Worm (Caenorhabditis elegans) whole organism, L3 larva: ENCODE measurements around the gene fbxa-10.
A peak's percentile ranks its signal among the peaks of the same experiment; 100 is the strongest.

Experiments
- R02D3.7 ChIP-seq: fragments of 150-350 bp; optimal IDR thresholded peaks from 2 replicates; lab custom pipeline; 2014; ENCODE audit warnings: missing biosample characterization, missing genetic modification characterization
- ZK546.5 ChIP-seq: sonication (generic microtip); optimal IDR thresholded peaks from 2 replicates; lab custom pipeline; 2017; ENCODE audit warnings: missing biosample characterization, missing genetic modification characterization
- aly-2 ChIP-seq: fragments of 150-350 bp; optimal IDR thresholded peaks from 2 replicates; lab custom pipeline; 2014; ENCODE audit warnings: missing biosample characterization, missing genetic modification characterization
- ama-1 ChIP-seq: fragments of 150-350 bp; optimal IDR thresholded peaks from 2 replicates; lab custom pipeline; 2018
- ceh-28 ChIP-seq: fragments of 150-350 bp; optimal IDR thresholded peaks from 2 replicates; lab custom pipeline; 2014; ENCODE audit warnings: missing biosample characterization, missing genetic modification reagents, missing genetic modification characterization
- ceh-82 ChIP-seq: fragments of 150-350 bp; optimal IDR thresholded peaks from 2 replicates; lab custom pipeline; 2014; ENCODE audit warnings: missing biosample characterization, missing genetic modification characterization
- ceh-9 ChIP-seq: sonication (generic microtip); optimal IDR thresholded peaks from 2 replicates; lab custom pipeline; 2018; ENCODE audit warnings: missing biosample characterization, missing genetic modification characterization
- daf-12 ChIP-seq: fragments of 150-350 bp; optimal IDR thresholded peaks from 2 replicates; lab custom pipeline; 2014; ENCODE audit warnings: missing biosample characterization, missing genetic modification reagents, missing genetic modification characterization
- elt-1 ChIP-seq: fragments of 150-350 bp; optimal IDR thresholded peaks from 2 replicates; lab custom pipeline; 2014; ENCODE audit warnings: missing biosample characterization, missing genetic modification characterization
- elt-2 ChIP-seq: sonication (generic microtip); optimal IDR thresholded peaks from 2 replicates; lab custom pipeline; 2016; ENCODE audit warnings: missing genetic modification reagents, mild to moderate bottlenecking, missing genetic modification characterization, missing compliant biosample characterization
- elt-3 ChIP-seq, 3 experiments: fragments of 150-350 bp in 1 of 3; sonication (generic microtip) in 2 of 3; optimal IDR thresholded peaks; 2 replicates in 2 of 3; 4 replicates in 1 of 3; lab custom pipeline; 2014 to 2017; ENCODE audit warnings: missing biosample characterization in 3 of 3, missing genetic modification characterization in 3 of 3
- eor-1 ChIP-seq, 2 experiments: fragments of 150-350 bp; optimal IDR thresholded peaks; 2 replicates each; lab custom pipeline; 2014 to 2018; ENCODE audit warnings: missing biosample characterization in 2 of 2, missing genetic modification characterization in 2 of 2
- fkh-10 ChIP-seq: sonication (generic microtip); optimal IDR thresholded peaks from 2 replicates; lab custom pipeline; 2017; ENCODE audit warnings: missing biosample characterization, missing genetic modification reagents, missing genetic modification characterization
- fkh-2 ChIP-seq: fragments of 150-350 bp; optimal IDR thresholded peaks from 2 replicates; lab custom pipeline; 2014; ENCODE audit warnings: missing biosample characterization, missing genetic modification reagents, missing genetic modification characterization
- hmg-11 ChIP-seq: sonication (generic microtip); optimal IDR thresholded peaks from 2 replicates; lab custom pipeline; 2016; ENCODE audit warnings: missing genetic modification characterization, missing compliant biosample characterization
- jun-1 ChIP-seq: fragments of 150-350 bp; optimal IDR thresholded peaks from 2 replicates; lab custom pipeline; 2014; ENCODE audit warnings: missing biosample characterization, missing genetic modification reagents, missing genetic modification characterization
- lin-15B ChIP-seq: fragments of 150-350 bp; optimal IDR thresholded peaks from 2 replicates; lab custom pipeline; 2014; ENCODE audit warnings: missing biosample characterization, missing genetic modification characterization
- lin-39 ChIP-seq: fragments of 150-350 bp; optimal IDR thresholded peaks from 2 replicates; lab custom pipeline; 2018; ENCODE audit warnings: missing biosample characterization, missing genetic modification reagents, missing genetic modification characterization
- mdl-1 ChIP-seq: fragments of 150-350 bp; optimal IDR thresholded peaks from 2 replicates; lab custom pipeline; 2014; ENCODE audit warnings: missing biosample characterization, missing genetic modification characterization
- mml-1 ChIP-seq: fragments of 150-350 bp; sonication (generic microtip); optimal IDR thresholded peaks from 3 replicates; lab custom pipeline; 2014; ENCODE audit warnings: missing biosample characterization, missing genetic modification characterization
- nfya-1 ChIP-seq: sonication (generic microtip); optimal IDR thresholded peaks from 2 replicates; lab custom pipeline; 2017; ENCODE audit warnings: missing genetic modification characterization, mild to moderate bottlenecking, missing compliant biosample characterization, antibody characterized with exemption, moderate library complexity; ENCODE audit not compliant: insufficient read depth
- nhr-11 ChIP-seq: fragments of 150-350 bp; optimal IDR thresholded peaks from 2 replicates; lab custom pipeline; 2014; ENCODE audit warnings: missing biosample characterization, missing genetic modification characterization
- nhr-12 ChIP-seq: fragments of 150-350 bp; optimal IDR thresholded peaks from 2 replicates; lab custom pipeline; 2014; ENCODE audit warnings: missing biosample characterization, missing genetic modification characterization
- nhr-23 ChIP-seq: fragments of 150-350 bp; optimal IDR thresholded peaks from 2 replicates; lab custom pipeline; 2014; ENCODE audit warnings: missing biosample characterization, missing genetic modification reagents, missing genetic modification characterization
- nhr-237 ChIP-seq: fragments of 150-350 bp; optimal IDR thresholded peaks from 2 replicates; lab custom pipeline; 2014; ENCODE audit warnings: missing biosample characterization, missing genetic modification characterization
- nhr-25 ChIP-seq: sonication (generic microtip); optimal IDR thresholded peaks from 2 replicates; lab custom pipeline; 2017; ENCODE audit warnings: missing biosample characterization, missing genetic modification characterization
- nhr-28 ChIP-seq: fragments of 150-350 bp; optimal IDR thresholded peaks from 2 replicates; lab custom pipeline; 2014; ENCODE audit warnings: missing biosample characterization, missing genetic modification characterization
- nhr-43 ChIP-seq: sonication (generic microtip); optimal IDR thresholded peaks from 2 replicates; lab custom pipeline; 2016; ENCODE audit warnings: mild to moderate bottlenecking, missing genetic modification characterization, missing compliant biosample characterization; ENCODE audit not compliant: poor library complexity, severe bottlenecking
- nhr-67 ChIP-seq: fragments of 150-350 bp; optimal IDR thresholded peaks from 2 replicates; lab custom pipeline; 2014; ENCODE audit warnings: missing biosample characterization, missing genetic modification characterization
- nhr-77 ChIP-seq: fragments of 150-350 bp; optimal IDR thresholded peaks from 2 replicates; lab custom pipeline; 2014; ENCODE audit warnings: missing biosample characterization, missing genetic modification characterization
- pha-4 ChIP-seq: fragments of 150-350 bp; optimal IDR thresholded peaks from 2 replicates; lab custom pipeline; 2014; ENCODE audit warnings: missing biosample characterization, missing genetic modification reagents, missing genetic modification characterization
- pqm-1 ChIP-seq: fragments of 150-350 bp; optimal IDR thresholded peaks from 2 replicates; lab custom pipeline; 2017; ENCODE audit warnings: missing biosample characterization, missing genetic modification characterization, inconsistent platforms
- sea-2 ChIP-seq: fragments of 150-350 bp; sonication (generic microtip); optimal IDR thresholded peaks from 4 replicates; lab custom pipeline; 2014; ENCODE audit warnings: missing biosample characterization, missing genetic modification reagents, missing genetic modification characterization
- skn-1 ChIP-seq: fragments of 150-350 bp; optimal IDR thresholded peaks from 2 replicates; lab custom pipeline; 2014; ENCODE audit warnings: missing biosample characterization, missing genetic modification characterization
- snpc-4 ChIP-seq: fragments of 150-350 bp; optimal IDR thresholded peaks from 2 replicates; lab custom pipeline; 2014; ENCODE audit warnings: missing biosample characterization, missing genetic modification characterization
- unc-39 ChIP-seq: sonication (generic microtip); optimal IDR thresholded peaks from 4 replicates; lab custom pipeline; 2017; ENCODE audit warnings: missing biosample characterization, missing genetic modification characterization
- unc-62 ChIP-seq: fragments of 150-350 bp; sonication (generic microtip); optimal IDR thresholded peaks from 4 replicates; lab custom pipeline; 2014; ENCODE audit warnings: missing biosample characterization, missing genetic modification reagents, missing genetic modification characterization
- ztf-11 ChIP-seq: fragments of 150-350 bp; optimal IDR thresholded peaks from 2 replicates; lab custom pipeline; 2014; ENCODE audit warnings: missing biosample characterization, missing genetic modification characterization
- ztf-4 ChIP-seq: fragments of 150-350 bp; optimal IDR thresholded peaks from 2 replicates; lab custom pipeline; 2014; ENCODE audit warnings: missing biosample characterization, missing genetic modification characterization

The fbxa-10 gene

DNA sequence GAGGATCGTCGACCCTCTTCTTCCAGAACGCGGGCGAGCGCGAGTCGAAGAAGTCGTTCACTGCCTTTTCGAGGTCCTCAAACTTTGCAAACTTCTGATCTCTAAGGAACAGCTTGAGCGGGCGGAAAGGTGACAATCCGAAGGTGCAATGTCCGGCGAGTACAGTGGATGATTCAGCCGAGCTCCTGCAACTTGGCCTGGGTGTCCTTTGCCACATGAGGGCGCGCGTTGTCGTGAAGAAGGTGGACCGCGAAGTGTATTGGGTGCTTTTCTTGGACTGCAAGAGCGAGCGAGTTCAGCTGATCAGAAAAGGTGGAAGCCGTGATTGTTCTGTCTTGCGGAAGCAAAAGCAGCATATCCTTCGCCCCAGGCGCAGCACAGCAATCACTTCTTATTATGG lies 10.2 kb upstream of the fbxa-10 start:
- no peak for TF ChIP-seq mdl-1
- TF ChIP-seq fkh-2 (tag; lab: Kevin White, UChicago) = no peak
- TF ChIP-seq ztf-11 = no peak
- TF ChIP-seq mml-1 (tag; lab: Kevin White, UChicago) = no peak
- TF ChIP-seq skn-1 = no peak
- TF ChIP-seq ama-1 (lab: Kevin White, UChicago) = no peak
- TF ChIP-seq daf-12 (tag; lab: Kevin White, UChicago) = no peak
- no peak for TF ChIP-seq nhr-25
- TF ChIP-seq unc-62 (GFP tag; lab: Kevin White, UChicago) = no peak
- TF ChIP-seq pha-4 (tag; lab: Kevin White, UChicago) = no peak
- no peak for TF ChIP-seq ztf-4 (tag; lab: Kevin White, UChicago)
- no peak for TF ChIP-seq R02D3.7 (tag; lab: Kevin White, UChicago)
- TF ChIP-seq hmg-11 (tag; lab: Kevin White, UChicago) = no peak
- TF ChIP-seq nhr-23 (tag; lab: Kevin White, UChicago) = no peak

DNA sequence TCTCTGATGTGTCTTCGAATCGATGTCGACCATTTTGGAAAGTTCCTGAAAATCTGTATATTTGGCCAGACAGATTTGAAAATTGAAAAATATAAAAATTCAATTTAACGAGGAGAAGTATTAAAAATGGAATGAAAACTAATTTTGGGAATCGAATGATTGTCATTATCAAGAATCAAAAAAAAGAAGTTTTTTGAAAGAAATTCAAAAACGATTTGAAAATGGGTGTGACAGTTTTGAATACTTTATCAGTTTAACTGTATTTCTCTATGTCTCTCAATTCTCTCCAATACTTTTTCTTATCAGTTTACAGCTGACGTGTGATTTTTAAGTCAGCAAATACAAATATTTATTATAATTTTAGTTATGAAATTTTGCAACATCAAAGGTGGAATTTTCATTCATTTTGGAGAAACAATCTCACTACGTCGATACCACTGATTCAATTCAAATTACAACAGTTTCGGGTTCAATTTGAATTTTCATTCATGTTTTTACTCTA lies 8.7 kb upstream of the fbxa-10 start, which contains the start of gene fbxa-59:
Gene fbxa-59 (minus strand): TSS at position 51 of the 502 bp plus-strand sequence.
- TF ChIP-seq elt-2 (tag; lab: Kevin White, UChicago) (peak; percentile 86), nhr-23 (tag; lab: Kevin White, UChicago) (no peak), pqm-1 (tag; lab: Kevin White, UChicago) (peak; percentile 44), pha-4 (tag; lab: Kevin White, UChicago) (peak; percentile 72)

DNA sequence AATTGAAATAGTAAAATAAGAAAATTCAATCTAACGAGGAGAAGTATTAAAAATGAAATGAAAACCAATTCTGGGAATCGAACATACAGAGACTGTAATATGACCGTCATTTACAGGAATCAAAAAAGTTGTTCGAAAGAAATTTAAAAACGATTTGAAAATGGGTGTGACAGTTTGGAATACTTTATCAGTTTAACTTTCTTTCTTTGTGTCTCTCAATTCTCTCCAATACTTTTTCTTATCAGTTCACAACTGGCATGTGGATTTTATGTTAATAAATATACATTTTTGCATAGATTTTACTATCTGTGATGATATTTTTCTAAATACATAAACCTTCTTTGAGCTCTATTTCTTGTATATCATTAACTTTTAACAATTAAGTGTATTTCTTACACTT lies 7.8 kb upstream of the fbxa-10 start:
- TF ChIP-seq elt-2 (tag; lab: Kevin White, UChicago) = peak; percentile 71

DNA sequence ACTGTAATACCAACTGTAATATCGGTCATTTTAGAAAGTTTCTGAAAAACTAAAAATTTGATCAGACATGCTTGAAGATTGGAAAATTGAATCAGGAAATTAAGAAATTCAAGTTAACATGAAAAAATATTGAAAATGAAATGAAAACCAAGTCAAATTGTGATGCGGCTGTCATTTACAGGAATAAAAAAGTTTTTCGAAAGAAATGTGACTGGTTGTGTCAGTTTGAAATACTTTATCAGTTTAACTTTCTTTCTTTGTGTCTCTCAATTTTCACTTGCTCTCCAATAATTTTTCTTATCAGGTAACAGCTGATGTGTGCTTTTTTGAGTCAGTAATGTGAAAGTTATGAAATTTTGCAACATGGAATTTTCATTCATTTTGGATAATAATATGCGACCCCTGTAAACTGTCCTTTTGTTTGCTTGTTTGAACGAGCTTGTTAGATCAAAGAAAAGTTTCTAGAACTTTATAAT lies 5.9 kb upstream of the fbxa-10 start, which contains the start of gene fbxa-60:
Gene fbxa-60 (minus strand): TSS at position 51 of the 476 bp plus-strand sequence.
- TF ChIP-seq elt-2 (tag; lab: Kevin White, UChicago) = peak; percentile 79
- TF ChIP-seq skn-1 = no peak
- peak; percentile 15 for TF ChIP-seq pqm-1 (tag; lab: Kevin White, UChicago)
- peak; percentile 19 for TF ChIP-seq pha-4 (tag; lab: Kevin White, UChicago)

DNA sequence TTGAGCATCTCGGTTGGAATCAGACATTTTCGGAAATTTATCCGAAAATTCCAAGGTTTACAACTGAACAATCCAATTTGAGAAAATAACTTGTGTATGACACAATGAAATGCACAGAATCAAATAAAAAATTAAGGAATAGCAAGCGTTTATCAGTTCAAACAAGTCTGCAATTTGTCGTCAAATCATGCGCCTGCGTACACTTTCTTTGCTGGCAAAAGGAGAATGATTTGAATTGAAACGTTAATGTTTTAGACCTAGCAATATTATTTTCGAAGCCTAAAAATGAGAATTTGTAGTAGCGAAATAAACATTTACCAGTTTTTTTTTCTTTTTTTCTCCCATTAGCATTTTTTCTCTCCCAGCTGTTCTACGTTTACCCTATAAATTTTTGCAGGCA lies 1.7 kb upstream of the fbxa-10 start, which contains the start of the genes fbxa-67 and fbxa-11:
Gene fbxa-67 (minus strand): TSS at position 199 of the 400 bp plus-strand sequence.
Gene fbxa-11 (plus strand): TSS at position 398 of the 400 bp plus-strand sequence.
- TF ChIP-seq nhr-43 (tag; lab: Kevin White, UChicago) = no peak
- no peak for TF ChIP-seq ZK546.5 (tag; lab: Kevin White, UChicago)
- no peak for TF ChIP-seq elt-1 (tag; lab: Kevin White, UChicago)
- TF ChIP-seq mml-1 (tag; lab: Kevin White, UChicago) = no peak
- TF ChIP-seq snpc-4 (tag; lab: Kevin White, UChicago) = no peak
- no peak for TF ChIP-seq nhr-11
- TF ChIP-seq pha-4 (tag; lab: Kevin White, UChicago) = peak; percentile 50
- TF ChIP-seq ceh-82 (tag; lab: Kevin White, UChicago) = no peak
- no peak for TF ChIP-seq ceh-9 (tag; lab: Kevin White, UChicago)
- no peak for TF ChIP-seq nhr-237 (tag; lab: Kevin White, UChicago)
- TF ChIP-seq nhr-67 = no peak
- TF ChIP-seq lin-15B (tag; lab: Kevin White, UChicago) = peak; percentile 0
- no peak for TF ChIP-seq lin-39 (tag; lab: Kevin White, UChicago)
- TF ChIP-seq pqm-1 (tag; lab: Kevin White, UChicago) = no peak
- no peak for TF ChIP-seq nhr-77 (tag; lab: Kevin White, UChicago)
- TF ChIP-seq jun-1 (tag; lab: Kevin White, UChicago) = peak; percentile 0
- TF ChIP-seq aly-2 (tag; lab: Kevin White, UChicago) = no peak
- no peak for TF ChIP-seq R02D3.7 (tag; lab: Kevin White, UChicago)
- no peak for TF ChIP-seq nhr-23 (tag; lab: Kevin White, UChicago)
- no peak for TF ChIP-seq fkh-2 (tag; lab: Kevin White, UChicago)
- no peak for TF ChIP-seq fkh-10 (GFP tag; lab: Kevin White, UChicago)
- TF ChIP-seq sea-2 (GFP tag; lab: Kevin White, UChicago) = no peak
- TF ChIP-seq eor-1 (tag; optimal IDR thresholded peaks at IDR 0.05; lab: Kevin White, UChicago) = no peak
- peak; percentile 19 for TF ChIP-seq elt-2 (tag; lab: Kevin White, UChicago)
- no peak for TF ChIP-seq nhr-28 (tag; lab: Kevin White, UChicago)
- no peak for TF ChIP-seq ceh-28
- no peak for TF ChIP-seq elt-3 (tag; optimal IDR thresholded peaks at IDR 0.05; lab: Kevin White, UChicago)
- TF ChIP-seq skn-1 = no peak
- TF ChIP-seq nfya-1 (tag; lab: Kevin White, UChicago) = peak; percentile 14
- TF ChIP-seq unc-62 (GFP tag; lab: Kevin White, UChicago) = no peak
- no peak for TF ChIP-seq nhr-12 (tag; lab: Kevin White, UChicago)
- no peak for TF ChIP-seq ama-1 (lab: Kevin White, UChicago)
- TF ChIP-seq ztf-4 (tag; lab: Kevin White, UChicago) = no peak
- no peak for TF ChIP-seq unc-39 (tag; lab: Kevin White, UChicago)
